Worm (Caenorhabditis elegans) whole organism, midembryonic: ENCODE data around the gene srw-4.

ENCODE experiments used
- T22C8.4 ChIP-seq: fragments of 200-800 bp; sonication (Bioruptor generic); IDR thresholded peaks from 2 replicates; pipeline ENCODE4 v1.3.6; 2022; ENCODE audit warnings: missing genetic modification characterization, missing compliant biosample characterization
- cog-1 ChIP-seq: sonication (generic microtip); optimal IDR thresholded peaks from 2 replicates; lab custom pipeline; 2016; ENCODE audit warnings: missing genetic modification characterization, missing compliant biosample characterization
- flt-1 ChIP-seq: fragments of 200-800 bp; sonication (Bioruptor generic); IDR thresholded peaks from 2 replicates; pipeline ENCODE4 v1.3.6; 2022; ENCODE audit warnings: missing genetic modification characterization, missing compliant biosample characterization
- ref-1 ChIP-seq: fragments of 200-800 bp; sonication (Bioruptor generic); conservative IDR thresholded peaks from 2 replicates; pipeline ENCODE4 v1.3.6; 2022; ENCODE audit warnings: missing genetic modification reagents, missing genetic modification characterization, missing compliant biosample characterization
- tab-1 ChIP-seq: fragments of 200-800 bp; sonication (Bioruptor generic); IDR thresholded peaks from 2 replicates; pipeline ENCODE4 v1.3.6; 2022; ENCODE audit warnings: missing genetic modification characterization, missing compliant biosample characterization
- ztf-29 ChIP-seq: fragments of 200-800 bp; sonication (Bioruptor generic); IDR thresholded peaks from 2 replicates; pipeline ENCODE4 v1.3.6; 2022; ENCODE audit warnings: missing genetic modification reagents, missing genetic modification characterization, missing compliant biosample characterization

ce11 chrV:2881016-2881415, 7.6 kb downstream of the srw-4 start, which contains the start of gene ifc-1:
- no peak for TF ChIP-seq flt-1 (GFP tag; lab: Robert Waterston, UW)
- TF ChIP-seq tab-1 (GFP tag; lab: Robert Waterston, UW): no peak
- TF ChIP-seq cog-1 (tag; lab: Kevin White, UChicago): no peak
- TF ChIP-seq ztf-29 (GFP tag; lab: Robert Waterston, UW): no peak
- no peak for TF ChIP-seq T22C8.4 (GFP tag; lab: Robert Waterston, UW)
- no peak for TF ChIP-seq ref-1
